Worm (Caenorhabditis elegans) whole organism, L2 larva: ENCODE data around the gene clc-28.
A peak's percentile ranks its signal among the peaks of the same experiment; 100 is the strongest.

ENCODE experiments used
- ama-1 ChIP-seq: fragments of 150-350 bp; optimal IDR thresholded peaks from 2 replicates; lab custom pipeline; 2018; ENCODE audit warnings: inconsistent platforms
- dmd-4 ChIP-seq: sonication (generic microtip); optimal IDR thresholded peaks from 2 replicates; lab custom pipeline; 2017; ENCODE audit warnings: missing biosample characterization, missing genetic modification characterization
- egl-27 ChIP-seq: sonication (generic microtip); optimal IDR thresholded peaks from 3 replicates; lab custom pipeline; 2017; ENCODE audit warnings: missing biosample characterization, missing genetic modification reagents, missing genetic modification characterization
- skn-1 ChIP-seq: sonication (generic microtip); optimal IDR thresholded peaks from 2 replicates; lab custom pipeline; 2017; ENCODE audit warnings: missing biosample characterization, missing genetic modification characterization
- sma-9 ChIP-seq, 2 experiments: fragments of 150-350 bp in 1 of 2; sonication (generic microtip) in 1 of 2; optimal IDR thresholded peaks; 2 replicates each; lab custom pipeline; 2014 to 2016; ENCODE audit warnings: missing genetic modification characterization in 2 of 2, mild to moderate bottlenecking in 1 of 2, missing biosample characterization in 1 of 2, missing compliant biosample characterization in 1 of 2, missing genetic modification reagents in 1 of 2, moderate library complexity in 1 of 2

ce11 chrIII:8356407-8356881 lies 17.2 kb upstream of the clc-28 start:
- TF ChIP-seq egl-27 (tag; lab: Kevin White, UChicago): no peak
- peak; percentile 75 for TF ChIP-seq sma-9 (GFP tag; optimal IDR thresholded peaks at IDR 0.05; lab: Kevin White, UChicago)
- no peak for TF ChIP-seq sma-9 (tag; optimal IDR thresholded peaks at IDR 0.05; lab: Kevin White, UChicago)
- peak; percentile 25 for TF ChIP-seq dmd-4 (tag; lab: Kevin White, UChicago)
- no peak for TF ChIP-seq ama-1 (lab: Kevin White, UChicago)
- peak; percentile 1 for TF ChIP-seq skn-1 (tag; lab: Kevin White, UChicago)
